Fruit fly (Drosophila melanogaster) whole organism, embryonic: ENCODE data around the gene CG13634.

Source experiments
- Adf1 ChIP-seq: fragments of 200-800 bp; sonication (Bioruptor generic); IDR thresholded peaks from 2 replicates; pipeline ENCODE4 v1.3.6; 2022; ENCODE audit warnings: missing biosample characterization, missing genetic modification characterization
- Bdp1 ChIP-seq: fragments of 200-800 bp; sonication (Bioruptor generic); optimal IDR thresholded peaks from 3 replicates; lab custom pipeline; 2016; ENCODE audit warnings: missing biosample characterization, missing genetic modification characterization
- Blimp-1 ChIP-seq: fragments of 200-800 bp; sonication (Bioruptor generic); optimal IDR thresholded peaks from 3 replicates; lab custom pipeline; 2018; ENCODE audit warnings: missing biosample characterization, missing genetic modification characterization, mild to moderate bottlenecking, moderate library complexity, missing genetic modification reagents
- CG12299 ChIP-seq: fragments of 200-800 bp; sonication (Bioruptor generic); optimal IDR thresholded peaks from 2 replicates; lab custom pipeline; 2018; ENCODE audit warnings: missing biosample characterization, mild to moderate bottlenecking, missing genetic modification characterization
- CG14014 ChIP-seq: fragments of 200-800 bp; sonication (Bioruptor generic); IDR thresholded peaks from 2 replicates; pipeline ENCODE4 v1.3.6; 2022; ENCODE audit warnings: missing biosample characterization, missing genetic modification characterization
- CG15479 ChIP-seq: fragments of 200-800 bp; sonication (Bioruptor generic); optimal IDR thresholded peaks from 3 replicates; lab custom pipeline; 2019; ENCODE audit warnings: missing biosample characterization, mild to moderate bottlenecking, missing genetic modification characterization, moderate library complexity
- CG1647 ChIP-seq: fragments of 200-800 bp; sonication (Bioruptor generic); optimal IDR thresholded peaks from 3 replicates; lab custom pipeline; 2016; ENCODE audit warnings: missing biosample characterization, missing genetic modification characterization
- CG17359 ChIP-seq: fragments of 200-800 bp; sonication (Bioruptor generic); optimal IDR thresholded peaks from 3 replicates; lab custom pipeline; 2018; ENCODE audit warnings: missing biosample characterization, mild to moderate bottlenecking, missing genetic modification characterization, moderate library complexity
- CG17829 ChIP-seq: fragments of 200-800 bp; optimal IDR thresholded peaks from 2 replicates; lab custom pipeline; 2019; ENCODE audit warnings: missing biosample characterization, mild to moderate bottlenecking, missing genetic modification characterization, moderate library complexity
- CG18011 ChIP-seq: fragments of 200-800 bp; sonication (Bioruptor generic); optimal IDR thresholded peaks from 2 replicates; lab custom pipeline; 2017; ENCODE audit warnings: missing biosample characterization, missing genetic modification characterization, mild to moderate bottlenecking, moderate library complexity, missing genotype
- CG18619 ChIP-seq: fragments of 200-800 bp; sonication (Bioruptor generic); optimal IDR thresholded peaks from 3 replicates; lab custom pipeline; 2017; ENCODE audit warnings: missing biosample characterization, mild to moderate bottlenecking, missing genetic modification characterization
- CG4707 ChIP-seq: fragments of 200-800 bp; sonication (Bioruptor generic); optimal IDR thresholded peaks from 2 replicates; lab custom pipeline; 2018; ENCODE audit warnings: missing biosample characterization, mild to moderate bottlenecking, missing genetic modification characterization, moderate library complexity
- CG4820 ChIP-seq: fragments of 200-800 bp; sonication (Bioruptor generic); optimal IDR thresholded peaks from 3 replicates; lab custom pipeline; 2016; ENCODE audit warnings: missing biosample characterization, missing genetic modification characterization
- CG5245 ChIP-seq: fragments of 200-800 bp; sonication (Bioruptor generic); optimal IDR thresholded peaks from 3 replicates; lab custom pipeline; 2016; ENCODE audit warnings: missing biosample characterization, missing genetic modification characterization
- CG7357 ChIP-seq: fragments of 200-800 bp; sonication (Bioruptor generic); IDR thresholded peaks from 3 replicates; pipeline ENCODE4 v1.3.6; 2022; ENCODE audit warnings: missing biosample characterization, missing genetic modification characterization
- CG7372 ChIP-seq: fragments of 200-800 bp; sonication (Bioruptor generic); IDR thresholded peaks from 2 replicates; pipeline ENCODE4 v1.3.6; 2022; ENCODE audit warnings: missing biosample characterization, missing genetic modification characterization
- CG7556 ChIP-seq: fragments of 200-800 bp; sonication (Bioruptor generic); optimal IDR thresholded peaks from 2 replicates; lab custom pipeline; 2017; ENCODE audit warnings: missing biosample characterization, mild to moderate bottlenecking, missing genetic modification characterization
- CTCF ChIP-seq: fragments of 200-800 bp; sonication (Bioruptor generic); optimal IDR thresholded peaks from 2 replicates; lab custom pipeline; 2017; ENCODE audit warnings: missing biosample characterization, mild to moderate bottlenecking, missing genetic modification characterization, moderate library complexity
- D ChIP-seq, 2 experiments: fragments of 200-800 bp in 1 of 2; fragments of >200 bp in 1 of 2; sonication (Bioruptor generic) in 1 of 2; optimal IDR thresholded peaks; 2 replicates in 1 of 2; 3 replicates in 1 of 2; lab custom pipeline; 2017; ENCODE audit warnings: mild to moderate bottlenecking in 1 of 2, missing biosample characterization in 1 of 2, missing genetic modification characterization in 1 of 2, missing genetic modification reagents in 1 of 2
- D19B ChIP-seq: fragments of 200-800 bp; sonication (Bioruptor generic); optimal IDR thresholded peaks from 2 replicates; lab custom pipeline; 2017; ENCODE audit warnings: missing biosample characterization, mild to moderate bottlenecking, missing genetic modification characterization
- Doc3 ChIP-seq: fragments of 200-800 bp; sonication (Bioruptor generic); IDR thresholded peaks from 3 replicates; pipeline ENCODE4 v1.3.6; 2022; ENCODE audit warnings: missing biosample characterization, missing genetic modification characterization; ENCODE audit not compliant: partially characterized antibody
- Eip74EF ChIP-seq, 2 experiments: fragments of 200-800 bp in 1 of 2; fragments of >200 bp in 1 of 2; sonication (Bioruptor generic) in 1 of 2; optimal IDR thresholded peaks; 2 replicates each; lab custom pipeline; 2017 to 2019; ENCODE audit warnings: missing biosample characterization in 2 of 2, missing genetic modification characterization in 2 of 2, mild to moderate bottlenecking in 1 of 2, moderate library complexity in 1 of 2
- Fer3 ChIP-seq: fragments of 200-800 bp; sonication (Bioruptor generic); optimal IDR thresholded peaks from 2 replicates; lab custom pipeline; 2018; ENCODE audit warnings: missing biosample characterization, mild to moderate bottlenecking, missing genetic modification characterization, moderate library complexity
- Max ChIP-seq: fragments of 200-800 bp; sonication (Bioruptor generic); optimal IDR thresholded peaks from 2 replicates; lab custom pipeline; 2016; ENCODE audit warnings: missing biosample characterization, mild to moderate bottlenecking, missing genetic modification characterization
- NK7.1 ChIP-seq: fragments of 200-800 bp; sonication (Bioruptor generic); optimal IDR thresholded peaks from 3 replicates; lab custom pipeline; 2016; ENCODE audit warnings: missing biosample characterization, missing genetic modification characterization
- Ravus ChIP-seq: fragments of 200-800 bp; sonication (Bioruptor generic); IDR thresholded peaks from 2 replicates; pipeline ENCODE4 v1.3.6; 2022; ENCODE audit warnings: missing biosample characterization, missing genetic modification characterization
- Sry-β ChIP-seq: fragments of 200-800 bp; sonication (Bioruptor generic); optimal IDR thresholded peaks from 2 replicates; lab custom pipeline; 2018; ENCODE audit warnings: missing biosample characterization, mild to moderate bottlenecking, missing genetic modification characterization, moderate library complexity
- Xbp1 ChIP-seq: fragments of 200-800 bp; sonication (Bioruptor generic); optimal IDR thresholded peaks from 3 replicates; lab custom pipeline; 2016; ENCODE audit warnings: missing biosample characterization, mild to moderate bottlenecking, missing genetic modification characterization
- chinmo ChIP-seq: fragments of 200-800 bp; sonication (Bioruptor generic); IDR thresholded peaks from 4 replicates; pipeline ENCODE4 v1.3.6; 2022; ENCODE audit warnings: missing biosample characterization, missing genetic modification characterization; ENCODE audit not compliant: partially characterized antibody
- crol ChIP-seq: fragments of 200-800 bp; sonication (Bioruptor generic); IDR thresholded peaks from 2 replicates; pipeline ENCODE4 v1.3.6; 2022; ENCODE audit warnings: missing biosample characterization, missing genetic modification characterization
- crp ChIP-seq, 2 experiments: fragments of 200-800 bp; sonication (Bioruptor generic); optimal IDR thresholded peaks; 2 replicates in 1 of 2; 3 replicates in 1 of 2; lab custom pipeline; 2017; ENCODE audit warnings: missing biosample characterization in 2 of 2, missing genetic modification characterization in 2 of 2, mild to moderate bottlenecking in 1 of 2, moderate library complexity in 1 of 2
- dimm ChIP-seq: fragments of 200-800 bp; sonication (Bioruptor generic); IDR thresholded peaks from 2 replicates; pipeline ENCODE4 v1.3.6; 2022; ENCODE audit warnings: missing biosample characterization, missing genetic modification characterization
- gfzf ChIP-seq: fragments of 200-800 bp; sonication (Bioruptor generic); optimal IDR thresholded peaks from 2 replicates; lab custom pipeline; 2016; ENCODE audit warnings: missing biosample characterization, mild to moderate bottlenecking, missing genetic modification characterization, moderate library complexity
- grn ChIP-seq: fragments of 200-800 bp; sonication (Bioruptor generic); optimal IDR thresholded peaks from 3 replicates; lab custom pipeline; 2017; ENCODE audit warnings: missing biosample characterization, missing genetic modification characterization
- hbn ChIP-seq: fragments of 200-800 bp; sonication (Bioruptor generic); IDR thresholded peaks from 2 replicates; pipeline ENCODE4 v1.3.6; 2022; ENCODE audit warnings: missing biosample characterization, missing genetic modification characterization; ENCODE audit not compliant: partially characterized antibody
- kah ChIP-seq: fragments of 200-800 bp; sonication (Bioruptor generic); optimal IDR thresholded peaks from 2 replicates; lab custom pipeline; 2018; ENCODE audit warnings: missing biosample characterization, mild to moderate bottlenecking, missing genetic modification characterization
- nerfin-1 ChIP-seq: fragments of 200-800 bp; sonication (Bioruptor generic); optimal IDR thresholded peaks from 3 replicates; lab custom pipeline; 2019; ENCODE audit warnings: missing biosample characterization, mild to moderate bottlenecking, missing genetic modification characterization, moderate library complexity
- oc ChIP-seq: fragments of 200-800 bp; sonication (Bioruptor generic); optimal IDR thresholded peaks from 2 replicates; lab custom pipeline; 2018; ENCODE audit warnings: missing biosample characterization, mild to moderate bottlenecking, missing genetic modification characterization, moderate library complexity
- onecut ChIP-seq: fragments of 200-800 bp; sonication (Bioruptor generic); IDR thresholded peaks from 2 replicates; pipeline ENCODE4 v1.3.6; 2022; ENCODE audit warnings: missing biosample characterization, missing genetic modification characterization
- sqz ChIP-seq: fragments of 200-800 bp; sonication (Bioruptor generic); optimal IDR thresholded peaks from 3 replicates; lab custom pipeline; 2018; ENCODE audit warnings: missing biosample characterization, mild to moderate bottlenecking, missing genetic modification characterization
- sr ChIP-seq: fragments of 200-800 bp; sonication (Bioruptor generic); IDR thresholded peaks from 3 replicates; pipeline ENCODE4 v1.3.6; 2022; ENCODE audit warnings: missing biosample characterization, missing genetic modification characterization
- trem ChIP-seq: fragments of 200-800 bp; optimal IDR thresholded peaks from 3 replicates; lab custom pipeline; 2019; ENCODE audit warnings: missing biosample characterization, mild to moderate bottlenecking, missing genetic modification characterization, moderate library complexity
- tx ChIP-seq: fragments of 200-800 bp; sonication (Bioruptor generic); optimal IDR thresholded peaks from 2 replicates; lab custom pipeline; 2016; ENCODE audit warnings: missing biosample characterization, missing genetic modification characterization

Gene CG13634

dm6 chr3R:24787042-24787565 is 2.8 kb downstream of the CG13634 start, which contains the start of gene CG5805 (continued):
- TF ChIP-seq nerfin-1 (tag; lab: Kevin White, UChicago) (peak; percentile 75), CG15479 (no peak), Adf1 (GFP tag; lab: Robert Waterston, UW) (peak; percentile 56; the same call in 1 of the 2 replicates), CTCF (peak; percentile 71), CG1647 (peak; percentile 66), Xbp1 (GFP tag; lab: Kevin White, UChicago) (peak; percentile 81), CG12299 (peak; percentile 53), grn (GFP tag; lab: Kevin White, UChicago) (peak; percentile 69), Eip74EF (GFP tag; optimal IDR thresholded peaks at IDR 0.05; lab: Kevin White, UChicago) (peak in 1 of 2 experiments; percentile 36), D19B (GFP tag; lab: Kevin White, UChicago) (peak; percentile 74), chinmo (no peak), Fer3 (tag; lab: Kevin White, UChicago) (peak; percentile 92), CG7357 (GFP tag; lab: Robert Waterston, UW) (peak; percentile 63; the same call in 2 of the 3 replicates), CG18011 (GFP tag; lab: Kevin White, UChicago) (peak; percentile 61), CG4820 (GFP tag; lab: Kevin White, UChicago) (peak; percentile 73), hbn (GFP tag; lab: Robert Waterston, UW) (no peak), CG18619 (GFP tag; lab: Kevin White, UChicago) (peak; percentile 91), crol (GFP tag; lab: Robert Waterston, UW) (peak; percentile 88), Doc3 (GFP tag; lab: Robert Waterston, UW) (no peak), tx (GFP tag; lab: Kevin White, UChicago) (peak; percentile 35), CG17359 (tag; lab: Kevin White, UChicago) (peak; percentile 82), Max (GFP tag; lab: Kevin White, UChicago) (peak; percentile 85), crp (GFP tag; optimal IDR thresholded peaks at IDR 0.05; lab: Kevin White, UChicago) (peak in 1 of 2 experiments; percentile 55), Ravus (GFP tag; lab: Robert Waterston, UW) (no peak; the same call in 1 of the 2 replicates), CG14014 (peak; percentile 71), NK7.1 (peak; percentile 70), gfzf (GFP tag; lab: Kevin White, UChicago) (peak; percentile 87), kah (peak; percentile 82), CG5245 (GFP tag; lab: Kevin White, UChicago) (peak; percentile 60), Sry-β (GFP tag; lab: Kevin White, UChicago) (peak; percentile 17), Bdp1 (GFP tag; lab: Kevin White, UChicago) (peak; percentile 74), D (optimal IDR thresholded peaks at IDR 0.05; lab: Kevin White, UChicago) (no peak), D (GFP tag; optimal IDR thresholded peaks at IDR 0.05; lab: Kevin White, UChicago) (peak; percentile 79), CG7556 (GFP tag; lab: Kevin White, UChicago) (peak; percentile 58), onecut (peak; percentile 82)

DNA sequence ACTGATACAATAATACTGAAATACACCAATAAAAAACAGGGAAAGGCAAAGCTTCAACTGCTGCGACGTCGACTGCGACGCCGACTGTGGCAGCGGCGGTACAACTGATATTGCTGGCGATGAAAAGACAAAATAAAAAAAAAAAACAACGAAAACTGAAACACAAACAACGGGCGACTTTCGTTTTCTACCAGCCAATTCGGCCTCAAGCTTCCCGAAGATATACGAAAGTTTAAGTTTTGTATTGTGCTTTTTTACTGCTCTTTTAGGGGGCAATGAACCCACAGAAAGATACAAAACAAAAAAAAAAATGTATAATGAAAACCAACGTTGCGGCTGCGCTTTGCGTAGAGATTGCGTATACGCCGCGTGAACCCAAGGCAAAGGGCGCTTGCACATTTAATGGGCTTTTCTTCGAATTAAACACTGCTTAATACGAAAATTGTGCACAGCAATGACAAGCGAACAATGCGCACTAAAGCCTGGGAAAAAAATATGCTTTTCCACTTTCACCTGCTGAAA is 11.7 kb downstream of the CG13634 start:
- TF ChIP-seq CG17829 (no peak), sqz (GFP tag; lab: Kevin White, UChicago) (peak; percentile 43), CG7372 (GFP tag; lab: Robert Waterston, UW) (peak; percentile 77), Blimp-1 (peak; percentile 96), oc (tag; lab: Kevin White, UChicago) (peak; percentile 23), trem (tag; lab: Kevin White, UChicago) (no peak), CG4707 (GFP tag; lab: Kevin White, UChicago) (no peak), sr (GFP tag; lab: Robert Waterston, UW) (no peak), dimm (0 out of 2 replicates have a peak, but pooled peaks have one; percentile 7)
- TF ChIP-seq, all 482 proteins: peak for 5
